Fruit fly (Drosophila melanogaster) whole organism, embryonic: ENCODE measurements around the gene CG13272.

ENCODE experiments used
- Asciz ChIP-seq: fragments of 200-800 bp; sonication (Bioruptor generic); optimal IDR thresholded peaks from 2 replicates; lab custom pipeline; 2017; ENCODE audit warnings: missing biosample characterization, mild to moderate bottlenecking, missing genetic modification characterization, missing genetic modification reagents
- Atf-2 ChIP-seq: fragments of 200-800 bp; sonication (Bioruptor generic); optimal IDR thresholded peaks from 2 replicates; lab custom pipeline; 2016; ENCODE audit warnings: missing biosample characterization, missing genetic modification characterization
- Bteb2 ChIP-seq: fragments of 200-800 bp; sonication (Bioruptor generic); optimal IDR thresholded peaks from 2 replicates; lab custom pipeline; 2016; ENCODE audit warnings: missing biosample characterization, missing genetic modification characterization
- CG1024 ChIP-seq: fragments of 200-800 bp; sonication (Bioruptor generic); IDR thresholded peaks from 2 replicates; pipeline ENCODE4 v1.3.6; 2022; ENCODE audit warnings: missing biosample characterization, missing genetic modification characterization
- CG12942 ChIP-seq: fragments of 200-800 bp; sonication (Bioruptor generic); optimal IDR thresholded peaks from 3 replicates; lab custom pipeline; 2016; ENCODE audit warnings: missing biosample characterization, missing genetic modification characterization
- CG1529 ChIP-seq: fragments of 200-800 bp; sonication (Bioruptor generic); optimal IDR thresholded peaks from 3 replicates; lab custom pipeline; 2018; ENCODE audit warnings: missing biosample characterization, missing genetic modification characterization
- CG16813 ChIP-seq: fragments of 200-800 bp; sonication (Bioruptor generic); IDR thresholded peaks from 3 replicates; pipeline ENCODE4 v1.3.6; 2022; ENCODE audit warnings: missing biosample characterization, missing genetic modification characterization; ENCODE audit not compliant: partially characterized antibody
- CG16815 ChIP-seq: fragments of 200-800 bp; sonication (Bioruptor generic); optimal IDR thresholded peaks from 3 replicates; lab custom pipeline; 2017; ENCODE audit warnings: missing biosample characterization, mild to moderate bottlenecking, missing genetic modification characterization
- CG17361 ChIP-seq: fragments of 200-800 bp; sonication (Bioruptor generic); IDR thresholded peaks from 3 replicates; pipeline ENCODE4 v1.3.6; 2022; ENCODE audit warnings: missing biosample characterization, missing genetic modification characterization
- CG17385 ChIP-seq: fragments of 200-800 bp; sonication (Bioruptor generic); optimal IDR thresholded peaks from 3 replicates; lab custom pipeline; 2018; ENCODE audit warnings: missing biosample characterization, mild to moderate bottlenecking, missing genetic modification characterization
- CG2116 ChIP-seq: fragments of 200-800 bp; sonication (Bioruptor generic); optimal IDR thresholded peaks from 3 replicates; lab custom pipeline; 2018; ENCODE audit warnings: missing biosample characterization, mild to moderate bottlenecking, missing genetic modification characterization
- CG2120 ChIP-seq: fragments of 200-800 bp; sonication (Bioruptor generic); optimal IDR thresholded peaks from 3 replicates; lab custom pipeline; 2016; ENCODE audit warnings: missing biosample characterization, missing genetic modification characterization
- CG30020 ChIP-seq: fragments of 200-800 bp; optimal IDR thresholded peaks from 2 replicates; lab custom pipeline; 2019; ENCODE audit warnings: missing biosample characterization, mild to moderate bottlenecking, missing genetic modification characterization, moderate library complexity
- CG31441 ChIP-seq: fragments of 200-800 bp; sonication (Bioruptor generic); IDR thresholded peaks from 2 replicates; pipeline ENCODE4 v1.3.6; 2022; ENCODE audit warnings: missing biosample characterization, missing genetic modification characterization
- CG4854 ChIP-seq: fragments of 200-800 bp; sonication (Bioruptor generic); optimal IDR thresholded peaks from 2 replicates; lab custom pipeline; 2016; ENCODE audit warnings: missing biosample characterization, missing genetic modification characterization, inconsistent platforms
- CG6654 ChIP-seq: fragments of 200-800 bp; sonication (Bioruptor generic); optimal IDR thresholded peaks from 2 replicates; lab custom pipeline; 2017; ENCODE audit warnings: missing biosample characterization, mild to moderate bottlenecking, missing genetic modification characterization
- CG7556 ChIP-seq: fragments of 200-800 bp; sonication (Bioruptor generic); optimal IDR thresholded peaks from 2 replicates; lab custom pipeline; 2017; ENCODE audit warnings: missing biosample characterization, mild to moderate bottlenecking, missing genetic modification characterization
- CG7963 ChIP-seq: fragments of 200-800 bp; sonication (Bioruptor generic); IDR thresholded peaks from 3 replicates; pipeline ENCODE4 v1.3.6; 2022; ENCODE audit warnings: missing biosample characterization, missing genetic modification characterization; ENCODE audit not compliant: partially characterized antibody
- CG8290 ChIP-seq, 3 experiments: fragments of 200-800 bp; sonication (Bioruptor generic); optimal IDR thresholded peaks; 2 replicates each; lab custom pipeline; 2016 to 2019; ENCODE audit warnings: missing biosample characterization in 3 of 3, missing genetic modification characterization in 3 of 3, mild to moderate bottlenecking in 2 of 3, moderate library complexity in 1 of 3
- CG8388 ChIP-seq: fragments of 200-800 bp; sonication (Bioruptor generic); optimal IDR thresholded peaks from 2 replicates; lab custom pipeline; 2019; ENCODE audit warnings: missing biosample characterization, mild to moderate bottlenecking, missing genetic modification characterization, moderate library complexity
- CG9727 ChIP-seq: fragments of 200-800 bp; sonication (Bioruptor generic); optimal IDR thresholded peaks from 3 replicates; lab custom pipeline; 2017; ENCODE audit warnings: missing biosample characterization, mild to moderate bottlenecking, missing genetic modification characterization
- Dad ChIP-seq: fragments of 200-800 bp; sonication (Bioruptor generic); optimal IDR thresholded peaks from 3 replicates; lab custom pipeline; 2016; ENCODE audit warnings: missing biosample characterization, missing genetic modification characterization
- Fer1 ChIP-seq: fragments of 200-800 bp; sonication (Bioruptor generic); optimal IDR thresholded peaks from 2 replicates; lab custom pipeline; 2017; ENCODE audit warnings: missing biosample characterization, mild to moderate bottlenecking, missing genetic modification characterization
- H15 ChIP-seq: fragments of 200-800 bp; sonication (Bioruptor generic); IDR thresholded peaks from 3 replicates; pipeline ENCODE4 v1.3.6; 2022; ENCODE audit warnings: missing biosample characterization, missing genetic modification characterization
- HHEX ChIP-seq: fragments of 200-800 bp; sonication (Bioruptor generic); optimal IDR thresholded peaks from 3 replicates; lab custom pipeline; 2017; ENCODE audit warnings: missing biosample characterization, mild to moderate bottlenecking, missing genetic modification characterization, missing genetic modification reagents
- HLH3B ChIP-seq: fragments of 200-800 bp; sonication (Bioruptor generic); IDR thresholded peaks from 2 replicates; pipeline ENCODE4 v1.3.6; 2022; ENCODE audit warnings: missing biosample characterization, missing genetic modification characterization
- Hand ChIP-seq: fragments of 200-800 bp; sonication (Bioruptor generic); optimal IDR thresholded peaks from 2 replicates; lab custom pipeline; 2017; ENCODE audit warnings: mild to moderate bottlenecking, missing biosample characterization, missing genetic modification reagents, missing genetic modification characterization
- Hey ChIP-seq: fragments of 200-800 bp; sonication (Bioruptor generic); optimal IDR thresholded peaks from 3 replicates; lab custom pipeline; 2018; ENCODE audit warnings: missing biosample characterization, mild to moderate bottlenecking, missing genetic modification characterization
- Lhr ChIP-seq: fragments of 200-800 bp; sonication (Bioruptor generic); optimal IDR thresholded peaks from 3 replicates; lab custom pipeline; 2017; ENCODE audit warnings: mild to moderate bottlenecking, missing biosample characterization, missing genetic modification reagents, missing genetic modification characterization
- Ptx1 ChIP-seq: fragments of 200-800 bp; sonication (Bioruptor generic); IDR thresholded peaks from 2 replicates; pipeline ENCODE4 v1.3.6; 2022; ENCODE audit warnings: missing biosample characterization, missing genetic modification characterization
- Stat92E ChIP-seq, 3 experiments: fragments of >200 bp in 2 of 3; fragments of 200-800 bp in 1 of 3; sonication (Bioruptor generic) in 1 of 3; optimal IDR thresholded peaks; 2 replicates each; lab custom pipeline; 2017 to 2019; ENCODE audit warnings: missing biosample characterization in 3 of 3, missing genetic modification characterization in 3 of 3, mild to moderate bottlenecking in 1 of 3, moderate library complexity in 1 of 3
- Tbp ChIP-seq: fragments of >200 bp; optimal IDR thresholded peaks from 2 replicates; lab custom pipeline; 2018; ENCODE audit warnings: missing biosample characterization, missing genetic modification characterization
- Xrp1 ChIP-seq: fragments of 200-800 bp; sonication (Bioruptor generic); IDR thresholded peaks from 2 replicates; pipeline ENCODE4 v1.3.6; 2022; ENCODE audit warnings: missing biosample characterization, missing genetic modification characterization
- cato ChIP-seq: fragments of 200-800 bp; sonication (Bioruptor generic); optimal IDR thresholded peaks from 2 replicates; lab custom pipeline; 2016; ENCODE audit warnings: missing biosample characterization, missing genetic modification characterization, borderline replicate concordance
- dm ChIP-seq: fragments of 200-800 bp; sonication (Bioruptor generic); optimal IDR thresholded peaks from 3 replicates; lab custom pipeline; 2016; ENCODE audit warnings: missing biosample characterization, missing genetic modification characterization
- exex ChIP-seq: fragments of 200-800 bp; sonication (Bioruptor generic); optimal IDR thresholded peaks from 4 replicates; lab custom pipeline; 2018; ENCODE audit warnings: missing biosample characterization, mild to moderate bottlenecking, missing genetic modification characterization, moderate library complexity
- grn ChIP-seq: fragments of 200-800 bp; sonication (Bioruptor generic); optimal IDR thresholded peaks from 3 replicates; lab custom pipeline; 2017; ENCODE audit warnings: missing biosample characterization, missing genetic modification characterization
- kay ChIP-seq: fragments of 200-800 bp; sonication (Bioruptor generic); optimal IDR thresholded peaks from 2 replicates; lab custom pipeline; 2016; ENCODE audit warnings: missing biosample characterization, missing genetic modification characterization
- lov ChIP-seq, 2 experiments: fragments of 200-800 bp in 1 of 2; fragments of >200 bp in 1 of 2; sonication (Bioruptor generic) in 1 of 2; IDR thresholded peaks in 1 of 2; optimal IDR thresholded peaks in 1 of 2; 2 replicates in 1 of 2; 3 replicates in 1 of 2; pipeline versions ENCODE4 v1.3.6 to Lab custom; 2017 to 2022; ENCODE audit warnings: missing biosample characterization in 1 of 2, missing genetic modification characterization in 1 of 2
- org-1 ChIP-seq: fragments of 200-800 bp; sonication (Bioruptor generic); optimal IDR thresholded peaks from 2 replicates; lab custom pipeline; 2017; ENCODE audit warnings: missing biosample characterization, missing genetic modification characterization
- pfk ChIP-seq: fragments of 200-800 bp; sonication (Bioruptor generic); optimal IDR thresholded peaks from 2 replicates; lab custom pipeline; 2018; ENCODE audit warnings: missing biosample characterization, mild to moderate bottlenecking, missing genetic modification characterization, moderate library complexity
- ro ChIP-seq: fragments of 200-800 bp; sonication (Bioruptor generic); IDR thresholded peaks from 2 replicates; pipeline ENCODE4 v1.3.6; 2022; ENCODE audit warnings: missing biosample characterization, missing genetic modification characterization
- run ChIP-seq: fragments of 200-800 bp; sonication (Bioruptor generic); optimal IDR thresholded peaks from 3 replicates; lab custom pipeline; 2018; ENCODE audit warnings: missing biosample characterization, mild to moderate bottlenecking, missing genetic modification characterization
- tll ChIP-seq, 2 experiments: fragments of 200-800 bp in 1 of 2; fragments of >200 bp in 1 of 2; sonication (Bioruptor generic) in 1 of 2; optimal IDR thresholded peaks; 2 replicates each; lab custom pipeline; 2017 to 2019; ENCODE audit warnings: missing biosample characterization in 2 of 2, missing genetic modification characterization in 2 of 2, mild to moderate bottlenecking in 1 of 2, moderate library complexity in 1 of 2
- trh ChIP-seq: fragments of 200-800 bp; sonication (Bioruptor generic); optimal IDR thresholded peaks from 2 replicates; lab custom pipeline; 2016; ENCODE audit warnings: missing biosample characterization, missing genetic modification characterization
- vvl ChIP-seq: fragments of 200-800 bp; sonication (Bioruptor generic); IDR thresholded peaks from 2 replicates; pipeline ENCODE4 v1.3.6; 2022; ENCODE audit warnings: missing biosample characterization, missing genetic modification characterization
- wek ChIP-seq: fragments of 200-800 bp; sonication (Bioruptor generic); optimal IDR thresholded peaks from 3 replicates; lab custom pipeline; 2018; ENCODE audit warnings: missing biosample characterization, mild to moderate bottlenecking, missing genetic modification characterization, moderate library complexity
- zen ChIP-seq: fragments of 200-800 bp; sonication (Bioruptor generic); optimal IDR thresholded peaks from 3 replicates; lab custom pipeline; 2018; ENCODE audit warnings: missing biosample characterization, mild to moderate bottlenecking, missing genetic modification characterization, moderate library complexity

CG13272 gene

DNA sequence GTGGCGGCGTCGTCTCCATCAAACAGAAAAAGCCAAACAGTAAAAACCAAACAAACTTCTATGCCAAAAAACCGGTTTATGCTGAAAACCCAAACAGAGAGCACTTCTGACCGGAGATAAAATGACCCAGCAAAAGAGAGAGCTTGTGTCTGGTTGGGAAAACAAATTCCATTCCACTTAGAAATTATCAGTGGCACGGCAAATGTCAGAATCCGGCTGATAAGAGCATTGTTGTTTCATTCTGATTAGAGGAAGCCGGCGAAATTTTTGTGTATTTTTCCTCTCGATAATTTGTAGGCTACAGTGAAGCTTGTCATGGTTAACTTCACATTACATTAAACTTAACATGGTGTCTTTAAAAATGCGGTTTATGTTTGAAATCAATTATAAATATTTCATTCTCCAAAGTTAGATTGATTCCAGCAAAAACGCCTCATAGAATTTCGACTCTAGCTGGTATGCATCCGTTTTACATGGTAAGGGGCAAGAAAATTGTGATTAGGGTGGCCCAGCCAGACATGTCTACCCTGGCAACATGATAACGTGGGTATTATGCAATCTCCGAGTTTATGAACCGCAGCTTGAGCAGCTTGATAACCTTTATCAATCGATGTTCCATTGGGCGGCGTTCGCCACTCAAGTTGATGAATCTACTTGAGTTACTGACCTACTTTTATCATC lies 12.9 kb downstream of the CG13272 start (continued):
- TF ChIP-seq exex (tag; lab: Kevin White, UChicago) (peak; percentile 31), zen (tag; lab: Kevin White, UChicago) (peak; percentile 15), cato (GFP tag; lab: Kevin White, UChicago) (no peak), CG7556 (peak; percentile 18), vvl (GFP tag; lab: Robert Waterston, UW) (peak; percentile 32; the same call in 1 of the 2 replicates), CG6654 (no peak), CG17361 (no peak), Stat92E (GFP tag; optimal IDR thresholded peaks at IDR 0.05; lab: Kevin White, UChicago) (no peak), CG16813 (GFP tag; lab: Robert Waterston, UW) (no peak), CG1024 (no peak), CG2116 (GFP tag; lab: Kevin White, UChicago) (no peak), CG9727 (GFP tag; lab: Kevin White, UChicago) (peak; percentile 14), CG1529 (no peak), Hand (GFP tag; lab: Kevin White, UChicago) (no peak), CG12942 (no peak), CG8388 (peak; percentile 5), H15 (0 out of 3 replicates have a peak, but pooled peaks have one; percentile 17), tll (GFP tag; optimal IDR thresholded peaks at IDR 0.05; lab: Kevin White, UChicago) (no peak), ro (GFP tag; lab: Robert Waterston, UW) (no peak), Asciz (GFP tag; lab: Kevin White, UChicago) (no peak), org-1 (GFP tag; lab: Kevin White, UChicago) (no peak), Xrp1 (GFP tag; lab: Robert Waterston, UW) (no peak), Atf-2 (GFP tag; lab: Kevin White, UChicago) (no peak), Lhr (GFP tag; lab: Kevin White, UChicago) (no peak), run (tag; lab: Kevin White, UChicago) (no peak), CG31441 (0 out of 2 replicates have a peak, but pooled peaks have one; percentile 15), HLH3B (GFP tag; lab: Robert Waterston, UW) (peak; percentile 13; the same call in 1 of the 2 replicates), pfk (GFP tag; lab: Kevin White, UChicago) (no peak), Bteb2 (GFP tag; lab: Kevin White, UChicago) (no peak), Fer1 (GFP tag; lab: Kevin White, UChicago) (no peak), CG4854 (no peak), HHEX (GFP tag; lab: Kevin White, UChicago) (no peak), dm (no peak), Dad (peak; percentile 38), CG16815 (GFP tag; lab: Kevin White, UChicago) (no peak), CG7963 (GFP tag; lab: Robert Waterston, UW) (no peak), trh (no peak), CG8290 (GFP tag; optimal IDR thresholded peaks at IDR 0.05; lab: Kevin White, UChicago) (no peak), CG8290 (tag; optimal IDR thresholded peaks at IDR 0.05; lab: Kevin White, UChicago) (peak in 1 of 2 experiments; percentile 42), kay (GFP tag; lab: Kevin White, UChicago) (no peak), Hey (tag; lab: Kevin White, UChicago) (peak; percentile 62), CG30020 (no peak), lov (optimal IDR thresholded peaks at IDR 0.05; lab: Kevin White, UChicago) (no peak), lov (GFP tag; IDR thresholded peaks at IDR 0.05; lab: Robert Waterston, UW) (no peak), grn (GFP tag; lab: Kevin White, UChicago) (peak; percentile 48), wek (no peak), CG17385 (no peak), Tbp (no peak), CG2120 (peak; percentile 63), Ptx1 (GFP tag; lab: Robert Waterston, UW) (peak; percentile 48)
